Worm (Caenorhabditis elegans): ENCODE data around the gene pam-1.

ce11 chrIV:7497205-7497604 is 53.4 kb downstream of the pam-1 start:
- TF ChIP-seq ama-1 (optimal IDR thresholded peaks at IDR 0.05) (no peak), lsy-2 (tag; optimal IDR thresholded peaks at IDR 0.05) (no peak), mab-5 (tag; optimal IDR thresholded peaks at IDR 0.05) (no peak), nhr-237 (tag; optimal IDR thresholded peaks at IDR 0.05) (no peak), egl-27 (tag; optimal IDR thresholded peaks at IDR 0.05) (no peak), ztf-11 (tag; optimal IDR thresholded peaks at IDR 0.05) (no peak), peb-1 (tag; optimal IDR thresholded peaks at IDR 0.05) (no peak)

Measured in whole organism, L2 larva.